Worm (Caenorhabditis elegans) whole organism, young adult: Measurements from ENCODE around the gene best-2.

Experiments
- F39B2.1 ChIP-seq: fragments of 200-800 bp; sonication (Bioruptor generic); IDR thresholded peaks from 2 replicates; pipeline ENCODE4 v1.3.6; 2022; ENCODE audit warnings: missing genetic modification reagents, missing genetic modification characterization, missing compliant biosample characterization
- Y56A3A.18 ChIP-seq: fragments of 200-800 bp; sonication (Bioruptor generic); IDR thresholded peaks from 2 replicates; pipeline ENCODE4 v1.3.6; 2022; ENCODE audit warnings: missing genetic modification reagents, missing genetic modification characterization, missing compliant biosample characterization
- bed-1 ChIP-seq: fragments of 200-800 bp; sonication (Bioruptor generic); IDR thresholded peaks from 2 replicates; pipeline ENCODE4 v1.3.6; 2022; ENCODE audit warnings: missing genetic modification reagents, missing genetic modification characterization, missing compliant biosample characterization
- egl-44 ChIP-seq: fragments of 200-800 bp; sonication (Bioruptor generic); IDR thresholded peaks from 2 replicates; pipeline ENCODE4 v1.3.6; 2022; ENCODE audit warnings: missing genetic modification reagents, missing genetic modification characterization, missing compliant biosample characterization
- ekl-4 ChIP-seq: fragments of 200-800 bp; sonication (Bioruptor generic); IDR thresholded peaks from 2 replicates; pipeline ENCODE4 v1.3.6; 2022; ENCODE audit warnings: missing genetic modification reagents, missing genetic modification characterization, missing compliant biosample characterization
- him-1 ChIP-seq: sonication (generic microtip); optimal IDR thresholded peaks from 2 replicates; lab custom pipeline; 2016; ENCODE audit warnings: missing genotype, missing genetic modification reagents, missing genetic modification characterization, missing compliant biosample characterization
- hmg-1.2 ChIP-seq: fragments of 200-800 bp; sonication (Bioruptor generic); IDR thresholded peaks from 2 replicates; pipeline ENCODE4 v1.3.6; 2022; ENCODE audit warnings: missing genetic modification reagents, missing genetic modification characterization, missing compliant biosample characterization
- lag-1 ChIP-seq: fragments of 200-800 bp; sonication (Bioruptor generic); IDR thresholded peaks from 2 replicates; pipeline ENCODE4 v1.3.6; 2022; ENCODE audit warnings: missing genetic modification reagents, missing genetic modification characterization, missing compliant biosample characterization
- let-607 ChIP-seq, 2 experiments: fragments of 200-800 bp in 1 of 2; sonication (Bioruptor generic) in 1 of 2; sonication (generic microtip) in 1 of 2; optimal IDR thresholded peaks; 2 replicates each; lab custom pipeline; 2016 to 2018; ENCODE audit warnings: mild to moderate bottlenecking in 2 of 2, missing compliant biosample characterization in 2 of 2, missing genetic modification characterization in 2 of 2, moderate library complexity in 2 of 2, missing genotype in 1 of 2
- madf-10 ChIP-seq: sonication (generic microtip); optimal IDR thresholded peaks from 2 replicates; lab custom pipeline; 2016; ENCODE audit warnings: mild to moderate bottlenecking, missing genetic modification characterization, missing compliant biosample characterization
- madf-6 ChIP-seq: fragments of 200-800 bp; sonication (Bioruptor generic); IDR thresholded peaks from 2 replicates; pipeline ENCODE4 v1.3.6; 2022; ENCODE audit warnings: missing genetic modification reagents, missing genetic modification characterization, missing compliant biosample characterization
- pha-4 ChIP-seq: fragments of 150-350 bp; sonication (generic microtip); optimal IDR thresholded peaks from 2 replicates; lab custom pipeline; 2014; ENCODE audit warnings: missing biosample characterization, missing genetic modification reagents, missing genetic modification characterization
- snpc-1.1 ChIP-seq: sonication (generic microtip); optimal IDR thresholded peaks from 2 replicates; lab custom pipeline; 2017; ENCODE audit warnings: missing genetic modification characterization, mild to moderate bottlenecking, missing compliant biosample characterization, antibody characterized with exemption, moderate library complexity, missing genotype, missing genetic modification reagents; ENCODE audit not compliant: insufficient read depth
- ztf-25 ChIP-seq: fragments of 200-800 bp; sonication (Bioruptor generic); IDR thresholded peaks from 2 replicates; pipeline ENCODE4 v1.3.6; 2022; ENCODE audit warnings: missing genetic modification reagents, missing genetic modification characterization, missing compliant biosample characterization

ce11 chrIV:13085675-13086074 is 27.2 kb downstream of the best-2 start:
- TF ChIP-seq ekl-4 (GFP tag; lab: Robert Waterston, UW) (no peak), madf-6 (no peak), F39B2.1 (GFP tag; lab: Robert Waterston, UW) (no peak), egl-44 (no peak), pha-4 (tag; lab: Kevin White, UChicago) (no peak), lag-1 (GFP tag; lab: Robert Waterston, UW) (no peak), him-1 (tag; lab: Kevin White, UChicago) (no peak), snpc-1.1 (no peak), Y56A3A.18 (GFP tag; lab: Robert Waterston, UW) (no peak), ztf-25 (no peak), let-607 (tag; optimal IDR thresholded peaks at IDR 0.05; lab: Kevin White, UChicago) (no peak), madf-10 (tag; lab: Kevin White, UChicago) (no peak), bed-1 (GFP tag; lab: Robert Waterston, UW) (no peak), hmg-1.2 (GFP tag; lab: Robert Waterston, UW) (no peak)
